Fruit fly (Drosophila melanogaster) whole organism, prepupa: ENCODE results near the gene Apc2.
A peak's percentile ranks its signal among the peaks of the same experiment; 100 is the strongest.

Experiments used
- CG10631 ChIP-seq: fragments of 200-800 bp; sonication (Bioruptor generic); optimal IDR thresholded peaks from 2 replicates; lab custom pipeline; 2016; ENCODE audit warnings: missing biosample characterization, missing genetic modification characterization
- CG10669 ChIP-seq: fragments of 200-800 bp; sonication (Bioruptor generic); optimal IDR thresholded peaks from 3 replicates; lab custom pipeline; 2018; ENCODE audit warnings: missing biosample characterization, mild to moderate bottlenecking, missing genetic modification characterization, moderate library complexity
- CG15336 ChIP-seq: fragments of 200-800 bp; sonication (Bioruptor generic); IDR thresholded peaks from 2 replicates; pipeline ENCODE4 v1.3.6; 2022; ENCODE audit warnings: missing biosample characterization, missing genetic modification characterization
- CG1621 ChIP-seq: fragments of 200-800 bp; sonication (Bioruptor generic); optimal IDR thresholded peaks from 3 replicates; lab custom pipeline; 2018; ENCODE audit warnings: missing biosample characterization, mild to moderate bottlenecking, missing genetic modification characterization
- CG16779 ChIP-seq: fragments of 200-800 bp; sonication (Bioruptor generic); optimal IDR thresholded peaks from 3 replicates; lab custom pipeline; 2017; ENCODE audit warnings: missing biosample characterization, mild to moderate bottlenecking, missing genetic modification characterization
- CG31627 ChIP-seq: fragments of 200-800 bp; sonication (Bioruptor generic); optimal IDR thresholded peaks from 3 replicates; lab custom pipeline; 2016; ENCODE audit warnings: missing biosample characterization, missing genetic modification characterization
- CG3919 ChIP-seq: fragments of 200-800 bp; sonication (Bioruptor generic); optimal IDR thresholded peaks from 3 replicates; lab custom pipeline; 2016; ENCODE audit warnings: missing biosample characterization, missing genetic modification characterization
- CG4318 ChIP-seq: fragments of 200-800 bp; sonication (Bioruptor generic); optimal IDR thresholded peaks from 3 replicates; lab custom pipeline; 2017; ENCODE audit warnings: missing biosample characterization, mild to moderate bottlenecking, missing genetic modification characterization
- CG6276 ChIP-seq: fragments of 200-800 bp; sonication (Bioruptor generic); optimal IDR thresholded peaks from 2 replicates; lab custom pipeline; 2017; ENCODE audit warnings: missing biosample characterization, mild to moderate bottlenecking, missing genetic modification characterization
- CG6808 ChIP-seq: fragments of 200-800 bp; sonication (Bioruptor generic); optimal IDR thresholded peaks from 3 replicates; lab custom pipeline; 2017; ENCODE audit warnings: missing biosample characterization, missing genetic modification characterization, mild to moderate bottlenecking, moderate library complexity, missing genetic modification reagents
- CG6854 ChIP-seq: fragments of 200-800 bp; sonication (Bioruptor generic); optimal IDR thresholded peaks from 2 replicates; lab custom pipeline; 2017; ENCODE audit warnings: missing biosample characterization, mild to moderate bottlenecking, missing genetic modification characterization
- CG7368 ChIP-seq: fragments of 200-800 bp; sonication (Bioruptor generic); optimal IDR thresholded peaks from 3 replicates; lab custom pipeline; 2016; ENCODE audit warnings: missing biosample characterization, missing genetic modification characterization
- CG8119 ChIP-seq: fragments of 200-800 bp; sonication (Bioruptor generic); IDR thresholded peaks from 3 replicates; pipeline ENCODE4 v1.3.6; 2022; ENCODE audit warnings: missing biosample characterization, missing genetic modification characterization
- CG8319 ChIP-seq: fragments of 200-800 bp; sonication (Bioruptor generic); optimal IDR thresholded peaks from 3 replicates; lab custom pipeline; 2016; ENCODE audit warnings: missing biosample characterization, missing genetic modification characterization
- CG8632 ChIP-seq: fragments of 200-800 bp; sonication (Bioruptor generic); optimal IDR thresholded peaks from 3 replicates; lab custom pipeline; 2016; ENCODE audit warnings: missing biosample characterization, missing genetic modification characterization
- CG9139 ChIP-seq: fragments of 200-800 bp; sonication (Bioruptor generic); optimal IDR thresholded peaks from 3 replicates; lab custom pipeline; 2017; ENCODE audit warnings: missing biosample characterization, mild to moderate bottlenecking, missing genetic modification characterization
- Eip75B ChIP-seq: fragments of 200-800 bp; sonication (Bioruptor generic); optimal IDR thresholded peaks from 3 replicates; lab custom pipeline; 2016; ENCODE audit warnings: missing biosample characterization, missing genetic modification characterization
- Eip78C ChIP-seq: fragments of 200-800 bp; sonication (Bioruptor generic); peaks from one replicate; lab custom pipeline; 2016; ENCODE audit warnings: missing biosample characterization, missing genetic modification characterization
- Ets21C ChIP-seq: fragments of 200-800 bp; sonication (Bioruptor generic); optimal IDR thresholded peaks from 3 replicates; lab custom pipeline; 2016; ENCODE audit warnings: missing biosample characterization, missing genetic modification characterization
- Ets96B ChIP-seq: fragments of 200-800 bp; optimal IDR thresholded peaks from 2 replicates; lab custom pipeline; 2019; ENCODE audit warnings: missing biosample characterization, mild to moderate bottlenecking, missing genetic modification characterization, moderate library complexity
- Hr38 ChIP-seq: sonication (Bioruptor generic); optimal IDR thresholded peaks from 2 replicates; lab custom pipeline; 2016; ENCODE audit warnings: missing biosample characterization, missing genetic modification characterization
- Hr39 ChIP-seq: fragments of 200-800 bp; sonication (Bioruptor generic); optimal IDR thresholded peaks from 2 replicates; lab custom pipeline; 2016; ENCODE audit warnings: missing biosample characterization, missing genetic modification characterization
- Hr4 ChIP-seq: fragments of 200-800 bp; sonication (Bioruptor generic); optimal IDR thresholded peaks from 3 replicates; lab custom pipeline; 2016; ENCODE audit warnings: missing biosample characterization, missing genetic modification characterization
- Lpt ChIP-seq: fragments of 200-800 bp; sonication (Bioruptor generic); optimal IDR thresholded peaks from 3 replicates; lab custom pipeline; 2016; ENCODE audit warnings: missing biosample characterization, missing genetic modification characterization
- Met ChIP-seq: fragments of 200-800 bp; sonication (Bioruptor generic); optimal IDR thresholded peaks from 3 replicates; lab custom pipeline; 2016; ENCODE audit warnings: missing biosample characterization, missing genetic modification characterization
- OdsH ChIP-seq: fragments of 200-800 bp; sonication (Bioruptor generic); optimal IDR thresholded peaks from 3 replicates; lab custom pipeline; 2016; ENCODE audit warnings: missing biosample characterization, missing genetic modification characterization
- Smox ChIP-seq: fragments of 200-800 bp; sonication (Bioruptor generic); optimal IDR thresholded peaks from 3 replicates; lab custom pipeline; 2016; ENCODE audit warnings: missing biosample characterization, missing genetic modification characterization
- Sox102F ChIP-seq: fragments of 200-800 bp; sonication (Bioruptor generic); optimal IDR thresholded peaks from 2 replicates; lab custom pipeline; 2016; ENCODE audit warnings: missing biosample characterization, mild to moderate bottlenecking, missing genetic modification characterization
- Sox14 ChIP-seq: fragments of 200-800 bp; sonication (Bioruptor generic); optimal IDR thresholded peaks from 3 replicates; lab custom pipeline; 2016; ENCODE audit warnings: missing biosample characterization, missing genetic modification characterization
- Sox15 ChIP-seq: fragments of 200-800 bp; sonication (Bioruptor generic); optimal IDR thresholded peaks from 3 replicates; lab custom pipeline; 2016; ENCODE audit warnings: missing biosample characterization, missing genetic modification characterization
- achi ChIP-seq: fragments of 200-800 bp; sonication (Bioruptor generic); optimal IDR thresholded peaks from 3 replicates; lab custom pipeline; 2016; ENCODE audit warnings: missing biosample characterization, missing genetic modification characterization
- acj6 ChIP-seq: fragments of 200-800 bp; sonication (Bioruptor generic); optimal IDR thresholded peaks from 3 replicates; lab custom pipeline; 2016; ENCODE audit warnings: missing biosample characterization, missing genetic modification characterization
- cyc ChIP-seq: fragments of 200-800 bp; sonication (Bioruptor generic); optimal IDR thresholded peaks from 3 replicates; lab custom pipeline; 2016; ENCODE audit warnings: missing biosample characterization, missing genetic modification characterization
- dac ChIP-seq: fragments of 200-800 bp; sonication (Bioruptor generic); optimal IDR thresholded peaks from 2 replicates; lab custom pipeline; 2017; ENCODE audit warnings: missing biosample characterization, mild to moderate bottlenecking, missing genetic modification characterization
- dsx ChIP-seq: fragments of 200-800 bp; optimal IDR thresholded peaks from 3 replicates; lab custom pipeline; 2019; ENCODE audit warnings: missing biosample characterization, mild to moderate bottlenecking, missing genetic modification characterization, moderate library complexity; ENCODE audit not compliant: poor library complexity, severe bottlenecking
- eg ChIP-seq: fragments of 200-800 bp; sonication (Bioruptor generic); IDR thresholded peaks from 3 replicates; pipeline ENCODE4 v1.3.6; 2022; ENCODE audit warnings: missing biosample characterization, missing genetic modification characterization
- esn ChIP-seq: fragments of 200-800 bp; sonication (Bioruptor generic); optimal IDR thresholded peaks from 2 replicates; lab custom pipeline; 2016; ENCODE audit warnings: missing biosample characterization, mild to moderate bottlenecking, missing genetic modification characterization, moderate library complexity
- fd85E ChIP-seq: fragments of 200-800 bp; sonication (Bioruptor generic); optimal IDR thresholded peaks from 3 replicates; lab custom pipeline; 2016; ENCODE audit warnings: missing biosample characterization, missing genetic modification characterization
- fkh ChIP-seq: fragments of 200-800 bp; sonication (Bioruptor generic); optimal IDR thresholded peaks from 3 replicates; lab custom pipeline; 2017; ENCODE audit warnings: missing biosample characterization, mild to moderate bottlenecking, missing genetic modification characterization, moderate library complexity
- net ChIP-seq: fragments of 200-800 bp; sonication (Bioruptor generic); optimal IDR thresholded peaks from 3 replicates; lab custom pipeline; 2016; ENCODE audit warnings: missing biosample characterization, missing genetic modification characterization
- pdm3 ChIP-seq: fragments of 200-800 bp; sonication (Bioruptor generic); optimal IDR thresholded peaks from 3 replicates; lab custom pipeline; 2016; ENCODE audit warnings: missing biosample characterization, missing genetic modification characterization
- spab ChIP-seq: fragments of 200-800 bp; sonication (Bioruptor generic); optimal IDR thresholded peaks from 2 replicates; lab custom pipeline; 2017; ENCODE audit warnings: missing biosample characterization, mild to moderate bottlenecking, missing genetic modification characterization, missing genetic modification reagents
- svp ChIP-seq: fragments of 200-800 bp; sonication (Bioruptor generic); peaks from one replicate; lab custom pipeline; 2016; ENCODE audit warnings: missing biosample characterization, missing genetic modification characterization
- topi ChIP-seq: fragments of 200-800 bp; sonication (Bioruptor generic); optimal IDR thresholded peaks from 3 replicates; lab custom pipeline; 2016; ENCODE audit warnings: missing biosample characterization, missing genetic modification characterization
- vri ChIP-seq: fragments of 200-800 bp; sonication (Bioruptor generic); optimal IDR thresholded peaks from 3 replicates; lab custom pipeline; 2016; ENCODE audit warnings: missing biosample characterization, mild to moderate bottlenecking, missing genetic modification characterization

The Apc2 gene

DNA sequence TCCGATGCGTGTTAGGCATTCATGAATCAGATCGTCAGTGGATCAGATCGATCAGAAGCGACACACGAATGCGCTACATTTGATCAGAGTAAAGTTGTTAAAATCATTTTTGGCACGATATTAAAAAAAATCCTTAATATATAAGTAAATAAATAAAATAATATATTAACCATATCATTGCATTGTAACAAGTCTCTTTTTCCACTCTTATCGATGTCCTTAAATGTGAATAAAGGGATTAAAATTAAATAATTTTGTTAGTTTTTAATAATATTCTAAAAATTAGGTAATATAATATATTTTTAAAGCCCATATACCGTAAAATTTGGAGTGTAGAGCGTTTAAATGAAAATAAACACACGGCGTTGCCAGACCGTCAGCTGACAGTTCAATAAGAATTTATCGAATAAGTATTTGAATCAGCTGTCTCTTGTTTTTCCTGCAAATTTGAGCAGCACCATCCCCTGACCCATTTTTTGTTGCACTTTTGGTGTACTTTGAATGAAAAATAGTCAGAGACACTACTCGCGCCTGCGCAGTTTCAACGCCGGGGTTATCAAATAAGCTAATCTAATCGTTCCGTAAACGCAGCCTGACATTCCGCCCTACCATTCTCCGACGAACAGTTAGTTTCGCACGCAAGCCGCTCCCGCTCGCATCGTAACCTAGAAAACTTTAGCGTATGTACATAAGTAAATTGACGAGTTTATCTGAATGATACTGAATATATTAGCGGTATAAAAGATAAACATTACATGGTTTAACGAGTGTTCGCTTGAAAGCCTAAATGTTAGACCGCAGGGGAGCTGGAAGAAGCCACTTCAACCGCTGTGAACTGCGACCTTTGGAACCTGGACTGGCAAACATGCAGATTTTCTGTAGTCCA is 11.6 kb upstream of the Apc2 start, which contains the start of the genes p38a and CG6178 (continued):
- TF ChIP-seq pdm3 (GFP tag; lab: Kevin White, UChicago) (peak; percentile 89), eg (GFP tag; lab: Robert Waterston, UW) (peak; percentile 98), CG8319 (GFP tag; lab: Kevin White, UChicago) (peak; percentile 88), Hr38 (no peak), dsx (peak; percentile 98), Met (peak; percentile 91), acj6 (GFP tag; lab: Kevin White, UChicago) (peak; percentile 98), dac (GFP tag; lab: Kevin White, UChicago) (peak; percentile 96), Sox14 (GFP tag; lab: Kevin White, UChicago) (peak; percentile 91), spab (GFP tag; lab: Kevin White, UChicago) (peak; percentile 96), OdsH (GFP tag; lab: Kevin White, UChicago) (peak; percentile 98), Sox15 (GFP tag; lab: Kevin White, UChicago) (peak; percentile 94), CG6276 (GFP tag; lab: Kevin White, UChicago) (peak; percentile 99), net (GFP tag; lab: Kevin White, UChicago) (peak; percentile 91), CG16779 (tag; lab: Kevin White, UChicago) (peak; percentile 97), cyc (GFP tag; lab: Kevin White, UChicago) (peak; percentile 88), CG6854 (GFP tag; lab: Kevin White, UChicago) (peak; percentile 95), fd85E (peak; percentile 72), vri (GFP tag; lab: Kevin White, UChicago) (peak; percentile 82), CG10669 (GFP tag; lab: Kevin White, UChicago) (peak; percentile 97), CG3919 (GFP tag; lab: Kevin White, UChicago) (peak; percentile 96), esn (peak; percentile 97), Eip78C (GFP tag; lab: Kevin White, UChicago) (peak; percentile 97)

- TF ChIP-seq esn = peak; percentile 89
- peak; percentile 88 for TF ChIP-seq CG8632
- TF ChIP-seq fkh (GFP tag; lab: Kevin White, UChicago) = no peak
- peak; percentile 89 for TF ChIP-seq acj6 (GFP tag; lab: Kevin White, UChicago)
- peak; percentile 83 for TF ChIP-seq cyc (GFP tag; lab: Kevin White, UChicago)
- peak; percentile 72 for TF ChIP-seq Hr39
- TF ChIP-seq CG10669 (GFP tag; lab: Kevin White, UChicago) = peak; percentile 89
- TF ChIP-seq CG6276 (GFP tag; lab: Kevin White, UChicago) = no peak
- peak; percentile 80 for TF ChIP-seq Sox15 (GFP tag; lab: Kevin White, UChicago)
- TF ChIP-seq CG31627 (GFP tag; lab: Kevin White, UChicago) = peak; percentile 76
- TF ChIP-seq Eip75B (GFP tag; lab: Kevin White, UChicago) = no peak
- peak; percentile 82 for TF ChIP-seq Lpt (GFP tag; lab: Kevin White, UChicago)
- TF ChIP-seq Smox (GFP tag; lab: Kevin White, UChicago) = no peak
- peak; percentile 90 for TF ChIP-seq CG3919 (GFP tag; lab: Kevin White, UChicago)
- TF ChIP-seq dac (GFP tag; lab: Kevin White, UChicago) = peak; percentile 79
- TF ChIP-seq Ets21C (GFP tag; lab: Kevin White, UChicago) = peak; percentile 70
- no peak for TF ChIP-seq Hr38
- TF ChIP-seq CG9139 = peak; percentile 67
- TF ChIP-seq CG10631 = peak; percentile 92
- TF ChIP-seq CG1621 (tag; lab: Kevin White, UChicago) = no peak
- no peak for TF ChIP-seq fd85E
- peak; percentile 80 for TF ChIP-seq CG4318
- TF ChIP-seq achi (GFP tag; lab: Kevin White, UChicago) = peak; percentile 88
- TF ChIP-seq spab (GFP tag; lab: Kevin White, UChicago) = no peak
- no peak for TF ChIP-seq CG6808 (GFP tag; lab: Kevin White, UChicago)
- TF ChIP-seq eg (GFP tag; lab: Robert Waterston, UW) = peak; percentile 97
- TF ChIP-seq Eip78C (GFP tag; lab: Kevin White, UChicago) = peak; percentile 94
- TF ChIP-seq Sox102F = no peak
- TF ChIP-seq CG7368 = peak; percentile 81
- peak; percentile 87 for TF ChIP-seq topi (GFP tag; lab: Kevin White, UChicago)
- peak; percentile 39 for TF ChIP-seq CG6854 (GFP tag; lab: Kevin White, UChicago)
- no peak for TF ChIP-seq svp (GFP tag; lab: Kevin White, UChicago)
- TF ChIP-seq Hr4 (GFP tag; lab: Kevin White, UChicago) = peak; percentile 85
- TF ChIP-seq Ets96B = peak; percentile 93
- peak; percentile 92 for TF ChIP-seq CG15336 (GFP tag; lab: Robert Waterston, UW)
- peak; percentile 92 for TF ChIP-seq dsx
- peak; percentile 92 for TF ChIP-seq CG8119
- TF ChIP-seq Met = no peak
These were observed 2.5 kb upstream of the Apc2 start, which contains the start of the genes Myo95E and TBC1d7 for dm6 chr3R:24161173-24161811. Gene Myo95E (minus strand): TSS chr3R:24161498. Gene TBC1d7 (plus strand): TSS chr3R:24161727.
